Fruit fly (Drosophila melanogaster) whole organism, adult: ENCODE measurements around the gene CG17110.

Experiments used
- Hr96 ChIP-seq: fragments of 200-800 bp; sonication (Bioruptor generic); optimal IDR thresholded peaks from 2 replicates; lab custom pipeline; 2016; ENCODE audit warnings: missing biosample characterization, missing genetic modification characterization
- pad ChIP-seq: fragments of 200-800 bp; sonication (Bioruptor generic); optimal IDR thresholded peaks from 3 replicates; lab custom pipeline; 2017; ENCODE audit warnings: missing biosample characterization, missing genetic modification characterization, mild to moderate bottlenecking, moderate library complexity, missing genetic modification reagents

DNA sequence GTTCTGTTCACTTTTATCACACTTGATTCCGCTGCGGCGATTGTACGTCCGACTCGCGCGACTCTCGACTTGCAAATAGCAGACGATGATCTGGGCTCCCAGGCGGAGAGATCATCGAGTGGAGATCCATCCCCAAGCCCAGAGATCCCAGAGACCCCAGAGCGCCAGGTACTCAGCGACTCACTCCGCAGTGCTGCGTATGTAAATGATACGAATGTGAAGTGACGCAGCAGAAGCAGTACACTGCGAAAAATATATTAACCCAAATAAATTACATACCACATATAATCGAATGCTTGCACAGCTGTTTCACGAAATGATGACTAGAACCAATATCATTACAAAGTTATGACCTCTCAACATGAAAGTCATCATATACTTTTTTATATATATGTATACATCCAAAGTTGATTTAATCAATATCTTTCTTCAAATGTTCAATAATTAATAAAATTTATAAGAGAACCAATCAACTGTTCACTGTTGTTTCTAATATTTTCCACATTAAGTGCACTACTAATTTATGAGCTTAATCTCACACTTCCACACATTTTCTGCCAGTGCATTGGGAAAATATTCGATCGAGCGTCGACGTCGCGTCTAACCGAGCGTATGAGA lies 24.2 kb upstream of the CG17110 start, which contains the start of gene CG17111:
- TF ChIP-seq pad (GFP tag; lab: Kevin White, UChicago) (peak; percentile 30), Hr96 (GFP tag; lab: Kevin White, UChicago) (peak; percentile 25)
